Fruit fly (Drosophila melanogaster): ENCODE measurements around the gene CG34148.
A peak's percentile ranks its signal among the peaks of the same experiment; 100 is the strongest.

The CG34148 gene

dm6 chr3R:21829487-21829957 is 49.0 kb downstream of the CG34148 start:
- TF ChIP-seq Dll (optimal IDR thresholded peaks at IDR 0.05) = no peak
- TF ChIP-seq EcR (GFP tag; optimal IDR thresholded peaks at IDR 0.05) = peak; percentile 95 to 98
- TF ChIP-seq CG8478 (optimal IDR thresholded peaks at IDR 0.05) = no peak

- TF ChIP-seq EcR (GFP tag; optimal IDR thresholded peaks at IDR 0.05) (no peak), pan (optimal IDR thresholded peaks at IDR 0.05) (no peak), usp (GFP tag; optimal IDR thresholded peaks at IDR 0.05) (no peak), psq (optimal IDR thresholded peaks at IDR 0.05) (no peak), CG8478 (optimal IDR thresholded peaks at IDR 0.05) (no peak), Dll (optimal IDR thresholded peaks at IDR 0.05) (no peak)
These were observed 49.5 kb downstream of the CG34148 start for dm6 chr3R:21828785-21829486.

DNA sequence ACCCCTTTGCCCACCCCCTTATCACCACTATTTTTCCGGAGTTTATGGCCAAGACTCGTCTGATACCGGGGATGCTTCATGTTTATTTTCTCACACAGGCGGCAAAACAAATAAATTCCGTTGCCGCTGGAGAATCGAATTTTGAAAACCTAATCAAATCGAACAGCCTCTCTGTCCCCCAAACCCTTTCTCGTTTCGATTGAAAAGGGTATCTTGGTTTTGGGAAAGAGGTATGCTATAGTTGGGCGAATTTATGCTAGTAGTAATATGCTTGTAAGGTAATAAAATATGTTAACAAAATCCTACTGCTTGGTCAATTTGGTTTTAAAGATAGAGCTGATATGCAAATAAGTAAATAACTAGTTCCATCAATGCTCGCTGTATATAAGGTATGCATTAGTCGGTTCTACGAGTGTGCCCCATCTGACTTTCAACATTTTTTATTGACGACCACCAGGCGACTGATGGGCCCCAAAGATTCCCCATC is 50.4 kb downstream of the CG34148 start:
- TF ChIP-seq EcR (GFP tag; optimal IDR thresholded peaks at IDR 0.05) (no peak), pan (optimal IDR thresholded peaks at IDR 0.05) (peak; percentile 26)

Measured in whole organism.